Worm (Caenorhabditis elegans): ENCODE data around the gene clec-5.

The clec-5 gene

DNA sequence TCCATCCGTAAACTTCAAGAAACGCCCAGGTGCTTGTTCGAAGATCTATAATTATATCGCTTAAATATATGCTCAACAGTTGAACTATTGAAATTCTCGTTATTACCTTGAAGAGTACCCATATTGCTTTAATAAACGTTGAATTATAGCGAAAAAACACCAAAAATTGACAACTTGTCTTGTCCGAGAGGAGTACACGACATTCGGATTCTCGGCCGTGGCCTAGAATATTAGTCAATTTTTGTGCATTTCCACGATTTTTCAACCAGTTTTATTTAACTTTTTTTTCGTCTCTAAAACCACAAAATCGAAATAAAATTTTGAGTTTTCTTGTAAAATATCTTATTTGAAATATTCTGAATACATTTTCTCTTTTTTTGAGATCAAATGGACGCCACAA is 28.9 kb upstream of the clec-5 start, which contains the start of the genes F26F4.9 and cee-1:
Gene F26F4.9 (minus strand): TSS at position 205 of the 400 bp plus-strand sequence.
Gene cee-1 (plus strand): TSS at position 383 of the 400 bp plus-strand sequence.
- no peak for TF ChIP-seq tlp-1 (tag; optimal IDR thresholded peaks at IDR 0.05)
- TF ChIP-seq ceh-8 (GFP tag; optimal IDR thresholded peaks at IDR 0.05), result no peak
- TF ChIP-seq fkh-10 (GFP tag; optimal IDR thresholded peaks at IDR 0.05), result no peak
- no peak for TF ChIP-seq egl-27 (tag; optimal IDR thresholded peaks at IDR 0.05)
- no peak for TF ChIP-seq unc-130 (tag; optimal IDR thresholded peaks at IDR 0.05)
- peak; percentile 78 for TF ChIP-seq xbp-1 (tag; optimal IDR thresholded peaks at IDR 0.05)
- peak; percentile 70 for TF ChIP-seq swsn-7 (tag; optimal IDR thresholded peaks at IDR 0.05)
- peak; percentile 71 for TF ChIP-seq lin-14 (GFP tag; optimal IDR thresholded peaks at IDR 0.05)
- no peak for TF ChIP-seq lin-15B (tag; optimal IDR thresholded peaks at IDR 0.05)
- peak; percentile 8 for TF ChIP-seq zip-4 (GFP tag; optimal IDR thresholded peaks at IDR 0.05)
- peak; percentile 82 for TF ChIP-seq nhr-85 (tag)
- peak in 2 of 3 experiments; percentile 19 to 47 for TF ChIP-seq ceh-82 (tag; optimal IDR thresholded peaks at IDR 0.05)
- TF ChIP-seq snpc-4 (tag; optimal IDR thresholded peaks at IDR 0.05), result no peak
- no peak for TF ChIP-seq ceh-88 (GFP tag; IDR thresholded peaks at IDR 0.05)
- TF ChIP-seq nhr-11 (tag; optimal IDR thresholded peaks at IDR 0.05), result no peak
- TF ChIP-seq C34B4.2 (tag; optimal IDR thresholded peaks at IDR 0.05), result no peak
- peak; percentile 35 for TF ChIP-seq isw-1 (GFP tag; IDR thresholded peaks at IDR 0.05)
- no peak for TF ChIP-seq ztf-4 (tag; optimal IDR thresholded peaks at IDR 0.05)
- TF ChIP-seq unc-86 (tag; optimal IDR thresholded peaks at IDR 0.05), result peak; percentile 32
- no peak for TF ChIP-seq pqm-1 (tag; optimal IDR thresholded peaks at IDR 0.05)
- TF ChIP-seq fkh-8 (tag; optimal IDR thresholded peaks at IDR 0.05), result peak; percentile 70
- no peak for TF ChIP-seq jun-1 (tag; optimal IDR thresholded peaks at IDR 0.05)
- no peak for TF ChIP-seq nhr-12 (tag; optimal IDR thresholded peaks at IDR 0.05)
- no peak; the same call in 1 of the 2 replicates for TF ChIP-seq mab-9 (GFP tag; IDR thresholded peaks at IDR 0.05)
- TF ChIP-seq lir-3 (tag; optimal IDR thresholded peaks at IDR 0.05; ENCODE audit: poor library complexity), result peak; percentile 93
- no peak for TF ChIP-seq nhr-76 (tag; optimal IDR thresholded peaks at IDR 0.05)
- TF ChIP-seq ceh-63 (GFP tag; optimal IDR thresholded peaks at IDR 0.05), result no peak
- TF ChIP-seq nhr-77 (tag; optimal IDR thresholded peaks at IDR 0.05), result no peak
- peak; percentile 90 for TF ChIP-seq ceh-90 (tag; optimal IDR thresholded peaks at IDR 0.05)
- no peak for TF ChIP-seq pag-3 (tag; optimal IDR thresholded peaks at IDR 0.05; ENCODE audit: borderline replicate concordance, insufficient read depth)
- peak; percentile 22 for TF ChIP-seq skn-1 (tag; optimal IDR thresholded peaks at IDR 0.05)
- peak; percentile 66 for TF ChIP-seq C04F5.9 (tag; optimal IDR thresholded peaks at IDR 0.05)
- TF ChIP-seq sup-37 (GFP tag; optimal IDR thresholded peaks at IDR 0.05), result no peak
- TF ChIP-seq rnt-1 (tag; optimal IDR thresholded peaks at IDR 0.05), result peak; percentile 96
- no peak for TF ChIP-seq aha-1 (tag; optimal IDR thresholded peaks at IDR 0.05)
- TF ChIP-seq nhr-28 (tag; optimal IDR thresholded peaks at IDR 0.05), result no peak
- no peak for TF ChIP-seq ces-1 (GFP tag; optimal IDR thresholded peaks at IDR 0.05)
- peak in 1 of 2 experiments; percentile 88 for TF ChIP-seq ztf-11 (tag; optimal IDR thresholded peaks at IDR 0.05)
- TF ChIP-seq fos-1 (tag; optimal IDR thresholded peaks at IDR 0.05), result no peak
- peak; percentile 73 for TF ChIP-seq Y116A8C.19 (tag; optimal IDR thresholded peaks at IDR 0.05; ENCODE audit: borderline replicate concordance)
- TF ChIP-seq ets-5 (GFP tag; IDR thresholded peaks at IDR 0.05), result no peak
- peak; percentile 86 for TF ChIP-seq irx-1 (tag; optimal IDR thresholded peaks at IDR 0.05)
- no peak for TF ChIP-seq unc-30 (tag; optimal IDR thresholded peaks at IDR 0.05)
- TF ChIP-seq lin-39 (tag; optimal IDR thresholded peaks at IDR 0.05), result no peak
- TF ChIP-seq unc-62 (GFP tag; optimal IDR thresholded peaks at IDR 0.05), result no peak
- peak; percentile 84 for TF ChIP-seq mep-1 (tag; optimal IDR thresholded peaks at IDR 0.05)
- TF ChIP-seq pax-3 (tag; optimal IDR thresholded peaks at IDR 0.05), result peak; percentile 76
- TF ChIP-seq ama-1 (optimal IDR thresholded peaks at IDR 0.05), result no peak
- TF ChIP-seq aly-2 (tag; optimal IDR thresholded peaks at IDR 0.05), result no peak
- no peak for TF ChIP-seq grh-1 (GFP tag; IDR thresholded peaks at IDR 0.05)
- TF ChIP-seq nhr-237 (tag; optimal IDR thresholded peaks at IDR 0.05), result no peak
- TF ChIP-seq sox-4 (tag; optimal IDR thresholded peaks at IDR 0.05), result peak; percentile 87
- peak; percentile 44 for TF ChIP-seq elt-2 (tag; optimal IDR thresholded peaks at IDR 0.05)
- no peak for TF ChIP-seq unc-98 (GFP tag; IDR thresholded peaks at IDR 0.05)
- no peak for TF ChIP-seq nhr-84 (tag; optimal IDR thresholded peaks at IDR 0.05)

All from whole organism, L1 larva.